Worm (Caenorhabditis elegans) whole organism, L1 larva: ENCODE data around the gene C45B11.2.

Source experiments
- F16B12.6 ChIP-seq: fragments of 150-350 bp; optimal IDR thresholded peaks from 2 replicates; lab custom pipeline; 2014; ENCODE audit warnings: missing biosample characterization, missing genetic modification characterization
- Y116A8C.19 ChIP-seq: sonication (generic microtip); optimal IDR thresholded peaks from 2 replicates; lab custom pipeline; 2016; ENCODE audit warnings: missing compliant biosample characterization, missing genetic modification characterization, borderline replicate concordance
- ama-1 ChIP-seq: fragments of 150-350 bp; optimal IDR thresholded peaks from 2 replicates; lab custom pipeline; 2014
- ceh-8 ChIP-seq: fragments of 200-800 bp; sonication (Bioruptor generic); optimal IDR thresholded peaks from 2 replicates; lab custom pipeline; 2018; ENCODE audit warnings: mild to moderate bottlenecking, missing genetic modification characterization, moderate library complexity, missing compliant biosample characterization
- ceh-82 ChIP-seq, 3 experiments: fragments of 150-350 bp in 1 of 3; sonication (generic microtip) in 2 of 3; optimal IDR thresholded peaks; 2 replicates each; lab custom pipeline; 2014 to 2017; ENCODE audit warnings: missing biosample characterization in 3 of 3, missing genetic modification characterization in 3 of 3
- ceh-88 ChIP-seq: fragments of 200-800 bp; sonication (Bioruptor generic); IDR thresholded peaks from 2 replicates; pipeline ENCODE4 v1.3.6; 2022; ENCODE audit warnings: missing genetic modification characterization, missing compliant biosample characterization
- ces-1 ChIP-seq: fragments of 150-350 bp; optimal IDR thresholded peaks from 2 replicates; lab custom pipeline; 2014; ENCODE audit warnings: missing biosample characterization, missing genetic modification reagents, missing genetic modification characterization
- dpl-1 ChIP-seq, 3 experiments: fragments of 150-350 bp in 2 of 3; sonication (generic microtip) in 1 of 3; optimal IDR thresholded peaks; 2 replicates each; lab custom pipeline; 2014 to 2017; ENCODE audit warnings: missing biosample characterization in 3 of 3, missing genetic modification characterization in 3 of 3, missing genetic modification reagents in 3 of 3
- efl-3 ChIP-seq: fragments of 200-800 bp; sonication (Bioruptor generic); optimal IDR thresholded peaks from 2 replicates; lab custom pipeline; 2018; ENCODE audit warnings: mild to moderate bottlenecking, missing genetic modification characterization, missing compliant biosample characterization
- elt-2 ChIP-seq: sonication (generic microtip); optimal IDR thresholded peaks from 2 replicates; lab custom pipeline; 2016; ENCODE audit warnings: missing genetic modification characterization, mild to moderate bottlenecking, inconsistent platforms, missing compliant biosample characterization, missing genetic modification reagents
- fkh-10 ChIP-seq: sonication (generic microtip); optimal IDR thresholded peaks from 2 replicates; lab custom pipeline; 2017; ENCODE audit warnings: missing biosample characterization, missing genetic modification reagents, missing genetic modification characterization
- fkh-4 ChIP-seq: sonication (generic microtip); optimal IDR thresholded peaks from 2 replicates; lab custom pipeline; 2016; ENCODE audit warnings: missing compliant biosample characterization, missing genetic modification characterization, borderline replicate concordance
- grh-1 ChIP-seq: fragments of 200-800 bp; sonication (Bioruptor generic); IDR thresholded peaks from 2 replicates; pipeline ENCODE4 v1.3.6; 2022; ENCODE audit warnings: missing genetic modification reagents, missing genetic modification characterization, missing compliant biosample characterization
- hpl-2 ChIP-seq: fragments of 150-350 bp; optimal IDR thresholded peaks from 2 replicates; lab custom pipeline; 2014; ENCODE audit warnings: missing biosample characterization, missing genetic modification reagents, missing genetic modification characterization
- irx-1 ChIP-seq: sonication (generic microtip); optimal IDR thresholded peaks from 2 replicates; lab custom pipeline; 2016; ENCODE audit warnings: missing genetic modification characterization, missing compliant biosample characterization
- lin-14 ChIP-seq: fragments of 200-800 bp; sonication (Bioruptor generic); optimal IDR thresholded peaks from 2 replicates; lab custom pipeline; 2018; ENCODE audit warnings: mild to moderate bottlenecking, missing genetic modification characterization, moderate library complexity, missing compliant biosample characterization
- lin-15B ChIP-seq: fragments of 150-350 bp; sonication (generic microtip); optimal IDR thresholded peaks from 3 replicates; lab custom pipeline; 2014; ENCODE audit warnings: missing biosample characterization, missing genetic modification characterization
- lin-35 ChIP-seq, 2 experiments: fragments of 150-350 bp; optimal IDR thresholded peaks; 2 replicates each; lab custom pipeline; 2014; ENCODE audit warnings: missing biosample characterization in 2 of 2, missing genetic modification characterization in 2 of 2, missing genetic modification reagents in 2 of 2
- lir-3 ChIP-seq: sonication (generic microtip); optimal IDR thresholded peaks from 2 replicates; lab custom pipeline; 2016; ENCODE audit warnings: mild to moderate bottlenecking, missing genetic modification characterization, moderate library complexity, missing compliant biosample characterization; ENCODE audit not compliant: poor library complexity
- lsy-2 ChIP-seq, 2 experiments: fragments of 150-350 bp; optimal IDR thresholded peaks; 2 replicates each; lab custom pipeline; 2014; ENCODE audit warnings: missing biosample characterization in 2 of 2, missing genetic modification characterization in 2 of 2
- mab-9 ChIP-seq: fragments of 200-800 bp; sonication (Bioruptor generic); IDR thresholded peaks from 2 replicates; pipeline ENCODE4 v1.3.6; 2022; ENCODE audit warnings: missing genetic modification reagents, missing genetic modification characterization, missing compliant biosample characterization
- nhr-11 ChIP-seq: fragments of 150-350 bp; optimal IDR thresholded peaks from 2 replicates; lab custom pipeline; 2014; ENCODE audit warnings: missing biosample characterization, missing genetic modification characterization
- nhr-19 ChIP-seq: fragments of 200-800 bp; sonication (Bioruptor generic); conservative IDR thresholded peaks from 2 replicates; pipeline ENCODE4 v1.3.6; 2022; ENCODE audit warnings: missing genetic modification characterization, missing compliant biosample characterization
- nhr-20 ChIP-seq: sonication (generic microtip); optimal IDR thresholded peaks from 2 replicates; lab custom pipeline; 2016; ENCODE audit warnings: mild to moderate bottlenecking, missing genetic modification characterization, missing compliant biosample characterization
- nhr-237 ChIP-seq: fragments of 150-350 bp; optimal IDR thresholded peaks from 2 replicates; lab custom pipeline; 2014; ENCODE audit warnings: missing biosample characterization, missing genetic modification characterization
- nhr-28 ChIP-seq: fragments of 150-350 bp; optimal IDR thresholded peaks from 2 replicates; lab custom pipeline; 2014; ENCODE audit warnings: missing biosample characterization, missing genetic modification characterization
- nhr-71 ChIP-seq: sonication (generic microtip); optimal IDR thresholded peaks from 2 replicates; lab custom pipeline; 2016; ENCODE audit warnings: mild to moderate bottlenecking, missing genetic modification characterization, moderate library complexity, missing compliant biosample characterization
- nhr-85 ChIP-seq: sonication (generic microtip); peaks from one replicate; lab custom pipeline; 2016; ENCODE audit warnings: missing genetic modification characterization, inconsistent platforms, missing compliant biosample characterization
- nhr-90 ChIP-seq: sonication (generic microtip); optimal IDR thresholded peaks from 2 replicates; lab custom pipeline; 2016; ENCODE audit warnings: mild to moderate bottlenecking, missing genetic modification characterization, missing compliant biosample characterization; ENCODE audit not compliant: poor library complexity
- pag-3 ChIP-seq: sonication (generic microtip); optimal IDR thresholded peaks from 2 replicates; lab custom pipeline; 2017; ENCODE audit warnings: missing genetic modification characterization, mild to moderate bottlenecking, missing compliant biosample characterization, antibody characterized with exemption, borderline replicate concordance; ENCODE audit not compliant: insufficient read depth
- skn-1 ChIP-seq: fragments of 150-350 bp; optimal IDR thresholded peaks from 2 replicates; lab custom pipeline; 2014; ENCODE audit warnings: missing biosample characterization, missing genetic modification characterization
- snpc-4 ChIP-seq: fragments of 150-350 bp; optimal IDR thresholded peaks from 2 replicates; lab custom pipeline; 2014; ENCODE audit warnings: missing biosample characterization, missing genetic modification characterization
- snu-23 ChIP-seq: sonication (generic microtip); optimal IDR thresholded peaks from 2 replicates; lab custom pipeline; 2016; ENCODE audit warnings: missing genetic modification characterization, missing compliant biosample characterization
- sox-4 ChIP-seq: sonication (generic microtip); optimal IDR thresholded peaks from 2 replicates; lab custom pipeline; 2016; ENCODE audit warnings: missing genetic modification characterization, missing compliant biosample characterization
- tbx-2 ChIP-seq: sonication (generic microtip); optimal IDR thresholded peaks from 2 replicates; lab custom pipeline; 2016; ENCODE audit warnings: missing genetic modification characterization, missing compliant biosample characterization
- tlp-1 ChIP-seq: fragments of 150-350 bp; optimal IDR thresholded peaks from 2 replicates; lab custom pipeline; 2014; ENCODE audit warnings: missing biosample characterization, missing genetic modification characterization
- unc-30 ChIP-seq: sonication (generic microtip); optimal IDR thresholded peaks from 2 replicates; lab custom pipeline; 2017; ENCODE audit warnings: missing biosample characterization, missing genetic modification characterization
- unc-62 ChIP-seq: fragments of 150-350 bp; optimal IDR thresholded peaks from 2 replicates; lab custom pipeline; 2014; ENCODE audit warnings: missing biosample characterization, missing genetic modification reagents, missing genetic modification characterization
- unc-86 ChIP-seq: sonication (generic microtip); optimal IDR thresholded peaks from 2 replicates; lab custom pipeline; 2016; ENCODE audit warnings: missing genetic modification characterization, missing compliant biosample characterization
- unc-98 ChIP-seq: fragments of 200-800 bp; sonication (Bioruptor generic); IDR thresholded peaks from 2 replicates; pipeline ENCODE4 v1.3.6; 2022; ENCODE audit warnings: missing genetic modification characterization, missing compliant biosample characterization
- vab-15 ChIP-seq: sonication (generic microtip); optimal IDR thresholded peaks from 2 replicates; lab custom pipeline; 2017; ENCODE audit warnings: missing genotype, mild to moderate bottlenecking, missing genetic modification characterization, missing compliant biosample characterization
- zip-4 ChIP-seq: fragments of 200-800 bp; sonication (Bioruptor generic); optimal IDR thresholded peaks from 2 replicates; lab custom pipeline; 2018; ENCODE audit warnings: mild to moderate bottlenecking, missing genetic modification characterization, moderate library complexity, missing compliant biosample characterization
- ztf-11 ChIP-seq, 2 experiments: sonication (generic microtip); optimal IDR thresholded peaks; 2 replicates each; lab custom pipeline; 2016 to 2017; ENCODE audit warnings: missing genetic modification characterization in 2 of 2, missing biosample characterization in 1 of 2, missing compliant biosample characterization in 1 of 2
- ztf-4 ChIP-seq: fragments of 150-350 bp; optimal IDR thresholded peaks from 2 replicates; lab custom pipeline; 2014; ENCODE audit warnings: missing biosample characterization, missing genetic modification characterization

The C45B11.2 gene

DNA sequence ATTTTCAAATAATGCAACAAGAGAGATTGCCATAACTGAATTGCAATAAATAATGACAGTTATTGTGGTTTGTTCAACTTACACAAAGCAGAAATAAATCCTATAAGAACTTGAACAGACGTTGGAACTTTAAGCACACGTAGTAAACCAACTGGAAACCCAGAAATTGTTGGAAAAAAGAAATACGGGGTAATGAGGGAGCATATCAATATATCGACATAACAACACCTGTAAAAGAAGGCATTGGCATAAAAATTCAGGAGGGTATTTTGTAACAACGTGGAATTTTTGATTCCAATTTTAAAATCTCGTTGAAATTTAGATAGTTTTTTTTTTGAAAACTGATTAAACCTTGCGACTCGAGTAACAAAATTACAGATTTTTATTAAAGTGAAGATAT, 14.0 kb downstream of the C45B11.2 start:
- TF ChIP-seq nhr-90 (no peak), unc-86 (tag; lab: Kevin White, UChicago) (no peak), Y116A8C.19 (tag; lab: Kevin White, UChicago) (no peak)

ce11 chrV:11057043-11057442, 14.5 kb downstream of the C45B11.2 start, which contains the start of gene srh-75:
Gene srh-75, minus strand, starts transcription at chrV:11057143.
- TF ChIP-seq fkh-10 (GFP tag; lab: Kevin White, UChicago) (no peak), ceh-8 (no peak), nhr-90 (no peak), nhr-11 (no peak), snpc-4 (tag; lab: Kevin White, UChicago) (no peak), ces-1 (GFP tag; lab: Kevin White, UChicago) (no peak), ztf-4 (no peak), unc-62 (GFP tag; lab: Kevin White, UChicago) (no peak), hpl-2 (GFP tag; lab: Kevin White, UChicago) (no peak)

ce11 chrV:11059180-11059579, 16.7 kb downstream of the C45B11.2 start, which contains the start of gene T04C12.1:
Gene T04C12.1, minus strand, starts transcription at chrV:11059269.
- TF ChIP-seq nhr-237 (tag; lab: Kevin White, UChicago) (no peak), nhr-90 (peak; percentile 13), nhr-85 (peak; percentile 13), vab-15 (tag; lab: Kevin White, UChicago) (no peak), nhr-19 (0 out of 2 replicates have a peak, but pooled peaks have one; percentile 13), ama-1 (lab: Kevin White, UChicago) (peak; percentile 61), nhr-71 (tag; lab: Kevin White, UChicago) (peak; percentile 19), elt-2 (tag; lab: Kevin White, UChicago) (peak; percentile 4), pag-3 (tag; lab: Kevin White, UChicago) (no peak), mab-9 (GFP tag; lab: Robert Waterston, UW) (no peak)

DNA sequence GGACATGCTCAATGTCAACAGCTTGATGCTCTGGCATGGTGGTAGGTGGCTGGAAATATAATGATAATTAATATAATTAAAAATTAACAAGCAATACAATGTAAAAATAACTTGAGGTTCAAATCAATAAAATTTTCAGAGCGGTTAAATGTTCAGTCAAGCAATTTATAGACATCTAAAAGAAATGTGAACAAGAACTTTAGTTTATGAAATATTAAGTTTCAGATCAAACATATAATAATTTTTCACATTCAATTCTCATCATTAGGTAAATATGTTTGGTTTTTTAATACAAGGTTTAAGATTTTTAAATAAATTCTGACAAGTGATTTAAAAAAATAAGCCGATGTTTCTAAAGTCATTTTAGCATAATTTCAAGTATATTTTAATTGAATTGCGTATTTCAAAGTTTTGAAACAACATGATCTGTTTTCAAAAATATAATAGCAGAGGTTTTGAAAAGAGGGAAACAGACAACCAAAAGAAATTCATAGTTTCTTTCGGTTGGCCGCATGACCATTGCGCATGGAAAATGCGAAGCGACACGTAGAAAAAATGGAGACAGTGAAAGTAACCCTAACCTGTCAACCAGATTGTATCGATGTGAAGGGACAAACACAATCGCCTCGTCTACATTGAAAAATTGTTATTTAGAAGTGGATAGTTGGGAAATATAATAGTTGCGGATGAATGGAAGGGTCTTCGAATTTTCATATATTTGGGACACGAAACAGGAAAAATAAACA, 17.9 kb downstream of the C45B11.2 start, which contains the start of gene T04C12.11:
TSS of gene T04C12.11 (minus strand) at position 51 of the 746 bp plus-strand sequence.
- TF ChIP-seq skn-1 (peak; percentile 10), lir-3 (tag; lab: Kevin White, UChicago) (no peak), zip-4 (no peak), nhr-11 (no peak), Y116A8C.19 (tag; lab: Kevin White, UChicago) (no peak), nhr-85 (peak; percentile 85), snpc-4 (tag; lab: Kevin White, UChicago) (no peak), efl-3 (GFP tag; lab: Kevin White, UChicago) (no peak), unc-86 (tag; lab: Kevin White, UChicago) (no peak), lin-15B (tag; lab: Kevin White, UChicago) (no peak), unc-98 (GFP tag; lab: Robert Waterston, UW) (no peak), snu-23 (peak; percentile 65), tlp-1 (tag; lab: Kevin White, UChicago) (no peak), grh-1 (GFP tag; lab: Robert Waterston, UW) (no peak), dpl-1 (GFP tag; optimal IDR thresholded peaks at IDR 0.05; lab: Kevin White, UChicago) (no peak), unc-30 (tag; lab: Kevin White, UChicago) (no peak), nhr-237 (tag; lab: Kevin White, UChicago) (no peak), sox-4 (no peak), lin-14 (GFP tag; lab: Kevin White, UChicago) (peak; percentile 72), ceh-88 (GFP tag; lab: Robert Waterston, UW) (no peak), tbx-2 (tag; lab: Kevin White, UChicago) (no peak), ceh-82 (tag; optimal IDR thresholded peaks at IDR 0.05; lab: Kevin White, UChicago) (no peak), F16B12.6 (no peak), ztf-11 (tag; optimal IDR thresholded peaks at IDR 0.05; lab: Kevin White, UChicago) (no peak), nhr-28 (tag; lab: Kevin White, UChicago) (no peak), nhr-20 (tag; lab: Kevin White, UChicago) (peak; percentile 66), fkh-4 (tag; lab: Kevin White, UChicago) (no peak), irx-1 (tag; lab: Kevin White, UChicago) (no peak), lsy-2 (tag; optimal IDR thresholded peaks at IDR 0.05; lab: Kevin White, UChicago) (peak in 1 of 2 experiments; percentile 30), nhr-71 (tag; lab: Kevin White, UChicago) (peak; percentile 32), lin-35 (GFP tag; optimal IDR thresholded peaks at IDR 0.05; lab: Kevin White, UChicago) (peak in 1 of 2 experiments; percentile 19), nhr-90 (no peak)
